Worm (Caenorhabditis elegans) whole organism, mixed stage, embryonic: ENCODE measurements around the gene R07B1.6.

Experiments used
- M03D4.4 ChIP-seq: sonication (generic microtip); optimal IDR thresholded peaks from 2 replicates; lab custom pipeline; 2017; ENCODE audit warnings: mild to moderate bottlenecking, missing genetic modification characterization, missing compliant biosample characterization
- bed-3 ChIP-seq: fragments of 200-800 bp; sonication (Bioruptor generic); optimal IDR thresholded peaks from 3 replicates; lab custom pipeline; 2018; ENCODE audit warnings: mild to moderate bottlenecking, missing genetic modification characterization, moderate library complexity, missing compliant biosample characterization
- blmp-1 ChIP-seq: fragments of 150-350 bp; optimal IDR thresholded peaks from 2 replicates; lab custom pipeline; 2014; ENCODE audit warnings: missing biosample characterization, missing genetic modification characterization
- ceh-39 ChIP-seq: fragments of 150-350 bp; optimal IDR thresholded peaks from 2 replicates; lab custom pipeline; 2014; ENCODE audit warnings: missing biosample characterization, missing genetic modification characterization
- ceh-43 ChIP-seq: fragments of 200-800 bp; sonication (Bioruptor generic); optimal IDR thresholded peaks from 2 replicates; lab custom pipeline; 2018; ENCODE audit warnings: mild to moderate bottlenecking, missing genetic modification characterization, moderate library complexity, missing compliant biosample characterization
- ceh-83 ChIP-seq: fragments of 200-800 bp; sonication (Bioruptor generic); optimal IDR thresholded peaks from 2 replicates; lab custom pipeline; 2018; ENCODE audit warnings: mild to moderate bottlenecking, missing genetic modification characterization, missing compliant biosample characterization
- ces-1 ChIP-seq: fragments of 150-350 bp; optimal IDR thresholded peaks from 2 replicates; lab custom pipeline; 2014; ENCODE audit warnings: missing biosample characterization, missing genetic modification reagents, missing genetic modification characterization
- cnd-1 ChIP-seq: fragments of 200-800 bp; sonication (Bioruptor generic); optimal IDR thresholded peaks from 2 replicates; lab custom pipeline; 2018; ENCODE audit warnings: mild to moderate bottlenecking, missing genetic modification characterization, missing compliant biosample characterization
- drap-1 ChIP-seq: fragments of 200-800 bp; sonication (Bioruptor generic); optimal IDR thresholded peaks from 3 replicates; lab custom pipeline; 2018; ENCODE audit warnings: mild to moderate bottlenecking, missing genetic modification characterization, missing compliant biosample characterization
- elt-1 ChIP-seq: sonication (generic microtip); optimal IDR thresholded peaks from 2 replicates; lab custom pipeline; 2017; ENCODE audit warnings: missing genetic modification characterization, mild to moderate bottlenecking, missing compliant biosample characterization, antibody characterized with exemption, moderate library complexity, borderline replicate concordance; ENCODE audit not compliant: insufficient read depth
- elt-3 ChIP-seq: fragments of 150-350 bp; optimal IDR thresholded peaks from 2 replicates; lab custom pipeline; 2014; ENCODE audit warnings: missing biosample characterization, missing genetic modification characterization
- flh-1 ChIP-seq: fragments of 200-800 bp; sonication (Bioruptor generic); optimal IDR thresholded peaks from 2 replicates; lab custom pipeline; 2018; ENCODE audit warnings: mild to moderate bottlenecking, missing genetic modification characterization, moderate library complexity, missing compliant biosample characterization
- ham-2 ChIP-seq: fragments of 200-800 bp; sonication (Bioruptor generic); optimal IDR thresholded peaks from 2 replicates; lab custom pipeline; 2018; ENCODE audit warnings: mild to moderate bottlenecking, missing genetic modification characterization, missing compliant biosample characterization
- hlh-1 ChIP-seq: fragments of 150-350 bp; optimal IDR thresholded peaks from 2 replicates; lab custom pipeline; 2014; ENCODE audit warnings: missing biosample characterization, missing genetic modification reagents, missing genetic modification characterization
- lin-13 ChIP-seq: fragments of 150-350 bp; optimal IDR thresholded peaks from 2 replicates; lab custom pipeline; 2014; ENCODE audit warnings: missing biosample characterization, missing genetic modification characterization
- lin-32 ChIP-seq: fragments of 200-800 bp; sonication (Bioruptor generic); optimal IDR thresholded peaks from 2 replicates; lab custom pipeline; 2018; ENCODE audit warnings: mild to moderate bottlenecking, missing genetic modification characterization, missing compliant biosample characterization
- lsy-2 ChIP-seq: fragments of 150-350 bp; optimal IDR thresholded peaks from 2 replicates; lab custom pipeline; 2014; ENCODE audit warnings: missing biosample characterization, missing genetic modification characterization
- mab-5 ChIP-seq: fragments of 150-350 bp; optimal IDR thresholded peaks from 2 replicates; lab custom pipeline; 2014; ENCODE audit warnings: missing biosample characterization, missing genetic modification characterization
- mep-1 ChIP-seq: fragments of 150-350 bp; optimal IDR thresholded peaks from 2 replicates; lab custom pipeline; 2017; ENCODE audit warnings: missing biosample characterization, missing genetic modification reagents, missing genetic modification characterization, inconsistent platforms
- mls-2 ChIP-seq: sonication (generic microtip); optimal IDR thresholded peaks from 2 replicates; lab custom pipeline; 2016; ENCODE audit warnings: mild to moderate bottlenecking, missing genetic modification characterization, moderate library complexity, missing compliant biosample characterization
- nhr-12 ChIP-seq: fragments of 150-350 bp; optimal IDR thresholded peaks from 2 replicates; lab custom pipeline; 2014; ENCODE audit warnings: missing biosample characterization, missing genetic modification characterization
- nhr-2 ChIP-seq: fragments of 150-350 bp; optimal IDR thresholded peaks from 2 replicates; lab custom pipeline; 2014; ENCODE audit warnings: missing biosample characterization, missing genetic modification characterization
- nhr-237 ChIP-seq: fragments of 150-350 bp; optimal IDR thresholded peaks from 2 replicates; lab custom pipeline; 2014; ENCODE audit warnings: missing biosample characterization, missing genetic modification characterization
- nhr-28 ChIP-seq: fragments of 150-350 bp; optimal IDR thresholded peaks from 2 replicates; lab custom pipeline; 2014; ENCODE audit warnings: missing biosample characterization, missing genetic modification characterization
- nhr-76 ChIP-seq: sonication (generic microtip); optimal IDR thresholded peaks from 2 replicates; lab custom pipeline; 2017; ENCODE audit warnings: missing biosample characterization, missing genetic modification characterization
- pha-4 ChIP-seq: fragments of 150-350 bp; optimal IDR thresholded peaks from 2 replicates; lab custom pipeline; 2018; ENCODE audit warnings: missing biosample characterization, missing genetic modification reagents, missing genetic modification characterization
- sem-2 ChIP-seq: fragments of 200-800 bp; sonication (Bioruptor generic); optimal IDR thresholded peaks from 2 replicates; lab custom pipeline; 2018; ENCODE audit warnings: mild to moderate bottlenecking, missing genetic modification characterization, missing compliant biosample characterization
- snpc-4 ChIP-seq: fragments of 150-350 bp; optimal IDR thresholded peaks from 2 replicates; lab custom pipeline; 2014; ENCODE audit warnings: missing biosample characterization, missing genetic modification characterization
- sptf-1 ChIP-seq: sonication (generic microtip); optimal IDR thresholded peaks from 2 replicates; lab custom pipeline; 2017; ENCODE audit warnings: mild to moderate bottlenecking, missing genetic modification characterization, moderate library complexity, missing compliant biosample characterization
- tbx-8 ChIP-seq: fragments of 200-800 bp; sonication (Bioruptor generic); optimal IDR thresholded peaks from 2 replicates; lab custom pipeline; 2018; ENCODE audit warnings: mild to moderate bottlenecking, missing genetic modification characterization, moderate library complexity, missing compliant biosample characterization
- unc-120 ChIP-seq: sonication (generic microtip); optimal IDR thresholded peaks from 2 replicates; lab custom pipeline; 2017; ENCODE audit warnings: missing genetic modification characterization, missing compliant biosample characterization; ENCODE audit not compliant: poor library complexity, severe bottlenecking
- unc-39 ChIP-seq: fragments of 150-350 bp; optimal IDR thresholded peaks from 2 replicates; lab custom pipeline; 2014; ENCODE audit warnings: missing biosample characterization, missing genetic modification characterization
- unc-62 ChIP-seq: fragments of 150-350 bp; optimal IDR thresholded peaks from 2 replicates; lab custom pipeline; 2014; ENCODE audit warnings: missing biosample characterization, missing genetic modification reagents, missing genetic modification characterization
- zip-8 ChIP-seq: fragments of 150-350 bp; optimal IDR thresholded peaks from 2 replicates; lab custom pipeline; 2014; ENCODE audit warnings: missing biosample characterization, missing genetic modification characterization
- ztf-11 ChIP-seq: fragments of 150-350 bp; optimal IDR thresholded peaks from 2 replicates; lab custom pipeline; 2014; ENCODE audit warnings: missing biosample characterization, missing genetic modification characterization

The R07B1.6 gene

ce11 chrX:9866355-9866754 is at the start of gene R07B1.6:
R07B1.6 (plus strand) TSS chrX:9866655.
- no peak for TF ChIP-seq elt-1 (tag; lab: Kevin White, UChicago)
- no peak for TF ChIP-seq tbx-8
- TF ChIP-seq nhr-237 (tag; lab: Kevin White, UChicago) = no peak

DNA sequence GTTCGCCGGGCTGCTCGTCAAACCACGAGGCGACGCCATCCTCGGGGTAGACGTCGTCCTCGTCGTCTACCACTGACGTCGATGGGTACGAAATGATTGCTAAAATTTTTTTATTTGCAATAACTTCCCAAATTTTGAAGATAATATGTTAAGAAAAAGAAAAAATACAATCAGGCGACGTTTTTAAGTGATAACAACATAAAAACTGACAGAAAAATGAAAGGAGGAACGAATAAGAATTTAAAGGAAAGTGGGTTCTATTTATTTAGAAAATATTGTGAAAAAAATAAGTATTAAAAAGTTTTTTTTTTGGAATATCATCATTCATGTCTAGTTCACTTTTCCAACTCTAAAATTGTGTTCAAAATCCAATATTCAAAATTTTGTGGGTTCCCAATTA is 44.3 kb upstream of the R07B1.6 start, which contains the start of gene dpy-22:
Gene dpy-22 (minus strand): TSS at position 101 of the 400 bp plus-strand sequence.
- TF ChIP-seq mls-2 (tag; lab: Kevin White, UChicago) (no peak), nhr-2 (tag; lab: Kevin White, UChicago) (no peak), tbx-8 (no peak), sptf-1 (tag; lab: Kevin White, UChicago) (no peak), flh-1 (GFP tag; lab: Kevin White, UChicago) (no peak), ham-2 (GFP tag; lab: Kevin White, UChicago) (no peak), hlh-1 (tag; lab: Kevin White, UChicago) (no peak), elt-1 (tag; lab: Kevin White, UChicago) (no peak), ztf-11 (tag; lab: Kevin White, UChicago) (no peak), lin-13 (tag; lab: Kevin White, UChicago) (no peak), elt-3 (tag; lab: Kevin White, UChicago) (no peak), pha-4 (tag; lab: Kevin White, UChicago) (no peak), lsy-2 (tag; lab: Kevin White, UChicago) (no peak), ceh-39 (tag; lab: Kevin White, UChicago) (no peak), unc-120 (tag; lab: Kevin White, UChicago) (no peak), sem-2 (GFP tag; lab: Kevin White, UChicago) (no peak), drap-1 (no peak)

ce11 chrX:9822606-9823264 is 43.7 kb upstream of the R07B1.6 start:
- no peak for TF ChIP-seq snpc-4
- no peak for TF ChIP-seq sem-2 (GFP tag; lab: Kevin White, UChicago)
- no peak for TF ChIP-seq nhr-76
- peak; percentile 73 for TF ChIP-seq pha-4 (tag; lab: Kevin White, UChicago)
- peak; percentile 45 for TF ChIP-seq sptf-1 (tag; lab: Kevin White, UChicago)
- no peak for TF ChIP-seq elt-1 (tag; lab: Kevin White, UChicago)
- no peak for TF ChIP-seq M03D4.4
- TF ChIP-seq mab-5 (tag; lab: Kevin White, UChicago) = no peak
- TF ChIP-seq nhr-2 (tag; lab: Kevin White, UChicago) = peak; percentile 6
- TF ChIP-seq ceh-43 (GFP tag; lab: Kevin White, UChicago) = no peak
- no peak for TF ChIP-seq unc-62 (GFP tag; lab: Kevin White, UChicago)
- no peak for TF ChIP-seq ztf-11 (tag; lab: Kevin White, UChicago)
- no peak for TF ChIP-seq elt-3 (tag; lab: Kevin White, UChicago)
- no peak for TF ChIP-seq ces-1 (GFP tag; lab: Kevin White, UChicago)
- peak; percentile 51 for TF ChIP-seq mls-2 (tag; lab: Kevin White, UChicago)
- TF ChIP-seq flh-1 (GFP tag; lab: Kevin White, UChicago) = no peak
- TF ChIP-seq unc-120 (tag; lab: Kevin White, UChicago) = peak; percentile 63
- no peak for TF ChIP-seq zip-8
- TF ChIP-seq nhr-28 = no peak
- TF ChIP-seq ham-2 (GFP tag; lab: Kevin White, UChicago) = peak; percentile 62
- peak; percentile 30 for TF ChIP-seq lin-13 (tag; lab: Kevin White, UChicago)
- TF ChIP-seq nhr-237 (tag; lab: Kevin White, UChicago) = no peak
- no peak for TF ChIP-seq lin-32 (GFP tag; lab: Kevin White, UChicago)
- no peak for TF ChIP-seq ceh-39 (tag; lab: Kevin White, UChicago)
- no peak for TF ChIP-seq bed-3
- TF ChIP-seq lsy-2 (tag; lab: Kevin White, UChicago) = no peak
- no peak for TF ChIP-seq nhr-12 (tag; lab: Kevin White, UChicago)
- no peak for TF ChIP-seq cnd-1
- TF ChIP-seq tbx-8 = no peak
- peak; percentile 25 for TF ChIP-seq hlh-1 (tag; lab: Kevin White, UChicago)
- no peak for TF ChIP-seq unc-39 (tag; lab: Kevin White, UChicago)
- no peak for TF ChIP-seq mep-1 (tag; lab: Kevin White, UChicago)
- TF ChIP-seq ceh-83 (GFP tag; lab: Kevin White, UChicago) = no peak
- TF ChIP-seq blmp-1 = no peak
- no peak for TF ChIP-seq drap-1
